Worm (Caenorhabditis elegans): Measurements from ENCODE around the gene str-69.

Gene str-69

ce11 chrV:3128803-3129202 lies 23.1 kb upstream of the str-69 start, which contains the start of gene tat-6:
tat-6 (plus strand) TSS chrV:3129103.
- TF ChIP-seq fos-1 (tag; optimal IDR thresholded peaks at IDR 0.05), result no peak

DNA sequence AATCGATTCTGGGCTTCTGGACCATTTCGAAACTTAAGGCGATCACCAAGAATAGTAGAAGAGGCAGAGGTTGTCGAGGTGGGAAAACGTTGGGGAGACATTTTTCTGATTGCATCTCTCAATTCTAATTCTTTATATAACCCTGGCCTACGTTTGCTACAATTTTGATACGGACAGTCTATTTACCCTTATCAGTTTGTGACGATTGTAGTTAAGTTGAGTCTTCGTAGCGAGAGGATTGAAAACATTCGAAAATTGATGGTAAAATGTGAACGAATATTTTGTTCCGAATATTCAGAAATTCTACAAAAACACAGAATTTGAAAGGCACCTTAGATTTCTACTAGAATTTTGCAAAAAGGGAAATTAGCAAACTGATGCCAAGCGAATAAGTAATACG lies 22.0 kb upstream of the str-69 start, which contains the start of gene Y73C8C.10:
TSS of gene Y73C8C.10 (minus strand) at position 101 of the 400 bp plus-strand sequence.
- TF ChIP-seq daf-16 (GFP tag; optimal IDR thresholded peaks at IDR 0.05) (no peak), daf-16 (tag; optimal IDR thresholded peaks at IDR 0.05) (no peak), egl-27 (tag; optimal IDR thresholded peaks at IDR 0.05) (no peak), mdt-29 (GFP tag; IDR thresholded peaks at IDR 0.05) (no peak), nhr-25 (tag; optimal IDR thresholded peaks at IDR 0.05; ENCODE audit: borderline replicate concordance, insufficient read depth) (no peak), spr-1 (tag; optimal IDR thresholded peaks at IDR 0.05) (no peak), ceh-62 (tag; optimal IDR thresholded peaks at IDR 0.05) (no peak), nhr-48 (tag; optimal IDR thresholded peaks at IDR 0.05) (no peak), zfp-3 (GFP tag; conservative IDR thresholded peaks at IDR 0.05) (no peak), aha-1 (tag) (peak; percentile 32), dmd-8 (GFP tag; IDR thresholded peaks at IDR 0.05) (no peak), ces-1 (GFP tag; optimal IDR thresholded peaks at IDR 0.05) (no peak), nhr-6 (tag; optimal IDR thresholded peaks at IDR 0.05) (no peak), madf-9 (GFP tag; conservative IDR thresholded peaks at IDR 0.05) (no peak), rbr-2 (tag; optimal IDR thresholded peaks at IDR 0.05) (no peak), nhr-28 (tag; optimal IDR thresholded peaks at IDR 0.05) (peak; percentile 64), F44E2.7 (GFP tag; IDR thresholded peaks at IDR 0.05) (no peak), ZK337.2 (GFP tag; IDR thresholded peaks at IDR 0.05) (no peak), ceh-82 (tag; optimal IDR thresholded peaks at IDR 0.05) (no peak)

DNA sequence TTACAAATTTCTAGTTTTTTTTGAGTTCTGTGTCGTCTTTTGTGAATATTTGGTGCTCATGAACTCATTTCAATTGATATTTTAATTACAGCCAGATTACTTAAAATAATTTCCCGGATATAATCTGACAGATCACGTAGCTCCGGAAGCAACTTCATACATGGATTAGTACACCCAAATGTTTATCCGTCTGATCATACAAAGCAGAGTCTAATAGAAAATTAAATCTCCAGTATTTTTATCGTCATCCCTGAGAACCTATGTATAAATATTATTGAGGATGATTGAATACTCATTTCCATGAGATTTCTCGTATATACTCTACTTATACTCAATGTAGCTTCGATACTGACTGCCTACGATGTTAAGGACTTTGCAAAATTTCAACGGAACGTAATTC lies 19.2 kb upstream of the str-69 start, which contains the start of gene Y73C8C.12:
TSS of gene Y73C8C.12 (plus strand) at position 301 of the 400 bp plus-strand sequence.
- no peak for TF ChIP-seq daf-12 (tag; optimal IDR thresholded peaks at IDR 0.05)
- peak; percentile 28 for TF ChIP-seq aha-1 (tag)

ce11 chrV:3122403-3122802 lies 16.7 kb upstream of the str-69 start:
- TF ChIP-seq lsy-2 (tag; optimal IDR thresholded peaks at IDR 0.05) (no peak), aha-1 (tag) (peak; percentile 93), rbr-2 (tag; optimal IDR thresholded peaks at IDR 0.05) (no peak), nhr-76 (tag; optimal IDR thresholded peaks at IDR 0.05) (no peak), unc-62 (GFP tag; optimal IDR thresholded peaks at IDR 0.05 in 1 of 2) (no peak), unc-62 (tag; optimal IDR thresholded peaks at IDR 0.05) (no peak)

ce11 chrV:3121743-3122142 lies 16.0 kb upstream of the str-69 start, which contains the start of gene srt-56:
srt-56 (minus strand) TSS chrV:3121843.
- no peak for TF ChIP-seq F44E2.7 (GFP tag; IDR thresholded peaks at IDR 0.05)
- TF ChIP-seq zip-2 (tag; optimal IDR thresholded peaks at IDR 0.05), result no peak
- no peak for TF ChIP-seq vab-7 (GFP tag; IDR thresholded peaks at IDR 0.05)
- no peak for TF ChIP-seq zag-1 (tag; optimal IDR thresholded peaks at IDR 0.05)
- no peak for TF ChIP-seq hmg-1.1 (GFP tag; IDR thresholded peaks at IDR 0.05)
- peak; percentile 49 for TF ChIP-seq aha-1 (tag)
- TF ChIP-seq daf-12 (tag; optimal IDR thresholded peaks at IDR 0.05), result no peak
- TF ChIP-seq cey-2 (tag; optimal IDR thresholded peaks at IDR 0.05; ENCODE audit: borderline replicate concordance, insufficient read depth), result no peak

DNA sequence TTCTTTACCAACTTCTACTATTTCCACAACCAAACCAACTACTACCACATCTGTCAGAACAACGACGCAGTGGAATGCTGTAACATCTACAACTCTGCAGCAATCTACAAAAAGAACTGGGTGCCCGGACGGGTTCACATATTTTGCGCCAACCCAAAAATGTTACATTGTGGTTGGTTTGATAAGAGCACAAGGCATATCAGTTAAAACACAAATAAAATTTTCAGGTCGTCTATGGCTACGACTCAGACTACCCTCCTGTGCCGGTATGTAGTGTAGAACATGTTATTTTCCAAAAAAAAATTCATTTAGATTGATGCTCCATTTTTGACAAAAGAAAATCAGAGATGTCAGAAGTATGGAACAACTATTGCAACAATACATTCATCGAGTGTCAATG lies 13.5 kb upstream of the str-69 start:
- TF ChIP-seq nhr-28 (tag; optimal IDR thresholded peaks at IDR 0.05), result peak; percentile 87
- no peak for TF ChIP-seq R02D3.7 (tag; optimal IDR thresholded peaks at IDR 0.05)
- TF ChIP-seq nhr-10 (tag; optimal IDR thresholded peaks at IDR 0.05), result no peak
- no peak for TF ChIP-seq aly-2 (tag; optimal IDR thresholded peaks at IDR 0.05)
- no peak for TF ChIP-seq madf-9 (GFP tag; conservative IDR thresholded peaks at IDR 0.05)
- TF ChIP-seq D1046.2 (GFP tag; IDR thresholded peaks at IDR 0.05), result no peak
- no peak for TF ChIP-seq vab-7 (GFP tag; IDR thresholded peaks at IDR 0.05)
- TF ChIP-seq pqm-1 (tag; optimal IDR thresholded peaks at IDR 0.05), result peak; percentile 51
- peak; percentile 49; the same call in 1 of the 2 replicates for TF ChIP-seq dmd-6 (GFP tag; IDR thresholded peaks at IDR 0.05)
- no peak for TF ChIP-seq lir-3 (tag; optimal IDR thresholded peaks at IDR 0.05)
- TF ChIP-seq ceh-62 (tag; optimal IDR thresholded peaks at IDR 0.05), result no peak
- no peak for TF ChIP-seq lin-13 (GFP tag; optimal IDR thresholded peaks at IDR 0.05)
